Worm (Caenorhabditis elegans) whole organism, late embryonic: Measurements from ENCODE around the gene garr-1.

Experiments
- C38D4.7 ChIP-seq: fragments of 200-800 bp; sonication (Bioruptor generic); optimal IDR thresholded peaks from 2 replicates; lab custom pipeline; 2018; ENCODE audit warnings: mild to moderate bottlenecking, missing genetic modification characterization, moderate library complexity, missing compliant biosample characterization
- F13H6.1 ChIP-seq: sonication (generic microtip); optimal IDR thresholded peaks from 2 replicates; lab custom pipeline; 2016; ENCODE audit warnings: missing genetic modification characterization, missing compliant biosample characterization
- Y22D7AL.16 ChIP-seq: sonication (generic microtip); optimal IDR thresholded peaks from 2 replicates; lab custom pipeline; 2016; ENCODE audit warnings: missing genetic modification characterization, missing compliant biosample characterization
- ceh-14 ChIP-seq: sonication (generic microtip); optimal IDR thresholded peaks from 2 replicates; lab custom pipeline; 2016; ENCODE audit warnings: missing genotype, missing genetic modification characterization, missing compliant biosample characterization
- ceh-18 ChIP-seq: sonication (generic microtip); optimal IDR thresholded peaks from 2 replicates; lab custom pipeline; 2016; ENCODE audit warnings: missing genetic modification characterization, missing compliant biosample characterization
- ceh-19 ChIP-seq: fragments of 200-800 bp; sonication (Bioruptor generic); optimal IDR thresholded peaks from 2 replicates; lab custom pipeline; 2018; ENCODE audit warnings: mild to moderate bottlenecking, missing genetic modification characterization, missing compliant biosample characterization
- ceh-2 ChIP-seq: sonication (generic microtip); optimal IDR thresholded peaks from 2 replicates; lab custom pipeline; 2016; ENCODE audit warnings: missing genotype, missing genetic modification characterization, missing compliant biosample characterization
- ceh-22 ChIP-seq: sonication (generic microtip); optimal IDR thresholded peaks from 2 replicates; lab custom pipeline; 2017; ENCODE audit warnings: missing biosample characterization, missing genetic modification characterization
- ceh-24 ChIP-seq: sonication (generic microtip); optimal IDR thresholded peaks from 2 replicates; lab custom pipeline; 2016; ENCODE audit warnings: mild to moderate bottlenecking, missing genetic modification characterization, missing compliant biosample characterization
- ceh-31 ChIP-seq: sonication (generic microtip); optimal IDR thresholded peaks from 2 replicates; lab custom pipeline; 2016; ENCODE audit warnings: missing genetic modification characterization, missing compliant biosample characterization
- ceh-34 ChIP-seq: sonication (generic microtip); optimal IDR thresholded peaks from 2 replicates; lab custom pipeline; 2016; ENCODE audit warnings: mild to moderate bottlenecking, missing genetic modification characterization, missing compliant biosample characterization
- ceh-45 ChIP-seq: fragments of 200-800 bp; sonication (Bioruptor generic); IDR thresholded peaks from 2 replicates; pipeline ENCODE4 v1.3.6; 2022; ENCODE audit warnings: missing genetic modification reagents, missing genetic modification characterization, missing compliant biosample characterization
- ceh-48 ChIP-seq: sonication (generic microtip); optimal IDR thresholded peaks from 2 replicates; lab custom pipeline; 2016; ENCODE audit warnings: missing genetic modification characterization, inconsistent platforms, missing compliant biosample characterization
- ceh-6 ChIP-seq: fragments of 200-800 bp; sonication (Bioruptor generic); optimal IDR thresholded peaks from 2 replicates; lab custom pipeline; 2018; ENCODE audit warnings: mild to moderate bottlenecking, missing genetic modification characterization, missing compliant biosample characterization
- ceh-9 ChIP-seq: sonication (generic microtip); optimal IDR thresholded peaks from 2 replicates; lab custom pipeline; 2016; ENCODE audit warnings: mild to moderate bottlenecking, missing genetic modification characterization, inconsistent platforms, missing compliant biosample characterization
- che-1 ChIP-seq: sonication (generic microtip); optimal IDR thresholded peaks from 2 replicates; lab custom pipeline; 2016; ENCODE audit warnings: mild to moderate bottlenecking, missing genetic modification characterization, missing compliant biosample characterization
- dmd-4 ChIP-seq: sonication (generic microtip); optimal IDR thresholded peaks from 2 replicates; lab custom pipeline; 2016; ENCODE audit warnings: borderline replicate concordance, missing genetic modification characterization, missing compliant biosample characterization
- dve-1 ChIP-seq: sonication (generic microtip); optimal IDR thresholded peaks from 2 replicates; lab custom pipeline; 2017; ENCODE audit warnings: antibody characterized with exemption, mild to moderate bottlenecking, missing genetic modification characterization, missing compliant biosample characterization
- elt-2 ChIP-seq: sonication (generic microtip); optimal IDR thresholded peaks from 2 replicates; lab custom pipeline; 2016; ENCODE audit warnings: missing genetic modification reagents, missing genetic modification characterization, missing compliant biosample characterization
- elt-4 ChIP-seq: sonication (generic microtip); optimal IDR thresholded peaks from 2 replicates; lab custom pipeline; 2016; ENCODE audit warnings: missing genetic modification characterization, missing compliant biosample characterization
- ets-4 ChIP-seq: sonication (generic microtip); optimal IDR thresholded peaks from 2 replicates; lab custom pipeline; 2016; ENCODE audit warnings: missing genetic modification characterization, missing compliant biosample characterization
- eyg-1 ChIP-seq: sonication (generic microtip); optimal IDR thresholded peaks from 2 replicates; lab custom pipeline; 2016; ENCODE audit warnings: missing genotype, missing genetic modification characterization, missing compliant biosample characterization
- fax-1 ChIP-seq: sonication (generic microtip); optimal IDR thresholded peaks from 2 replicates; lab custom pipeline; 2016; ENCODE audit warnings: missing genotype, missing genetic modification characterization, missing compliant biosample characterization
- gmeb-2 ChIP-seq: sonication (generic microtip); optimal IDR thresholded peaks from 2 replicates; lab custom pipeline; 2016; ENCODE audit warnings: missing genetic modification characterization, inconsistent platforms, missing compliant biosample characterization
- hlh-15 ChIP-seq: sonication (generic microtip); optimal IDR thresholded peaks from 2 replicates; lab custom pipeline; 2016; ENCODE audit warnings: missing genetic modification characterization, missing compliant biosample characterization
- hlh-30 ChIP-seq: sonication (generic microtip); optimal IDR thresholded peaks from 2 replicates; lab custom pipeline; 2017; ENCODE audit warnings: antibody characterized with exemption, missing genetic modification characterization, missing compliant biosample characterization; ENCODE audit not compliant: insufficient read depth
- hlh-6 ChIP-seq: sonication (generic microtip); optimal IDR thresholded peaks from 2 replicates; lab custom pipeline; 2016; ENCODE audit warnings: missing genotype, missing genetic modification characterization, missing compliant biosample characterization
- lin-11 ChIP-seq: fragments of 200-800 bp; sonication (Bioruptor generic); optimal IDR thresholded peaks from 2 replicates; lab custom pipeline; 2018; ENCODE audit warnings: mild to moderate bottlenecking, missing genetic modification characterization, missing compliant biosample characterization
- madf-2 ChIP-seq: sonication (generic microtip); optimal IDR thresholded peaks from 2 replicates; lab custom pipeline; 2017; ENCODE audit warnings: missing genetic modification characterization, missing compliant biosample characterization
- mec-3 ChIP-seq: sonication (generic microtip); optimal IDR thresholded peaks from 2 replicates; lab custom pipeline; 2016; ENCODE audit warnings: borderline replicate concordance, missing genetic modification characterization, missing compliant biosample characterization
- nfya-1 ChIP-seq: sonication (generic microtip); optimal IDR thresholded peaks from 2 replicates; lab custom pipeline; 2017; ENCODE audit warnings: missing genetic modification characterization, mild to moderate bottlenecking, missing compliant biosample characterization, antibody characterized with exemption, moderate library complexity
- nhr-11 ChIP-seq: fragments of 150-350 bp; optimal IDR thresholded peaks from 2 replicates; lab custom pipeline; 2014; ENCODE audit warnings: missing biosample characterization, missing genetic modification characterization
- odd-2 ChIP-seq: sonication (generic microtip); optimal IDR thresholded peaks from 2 replicates; lab custom pipeline; 2017; ENCODE audit warnings: antibody characterized with exemption, mild to moderate bottlenecking, missing genetic modification characterization, missing compliant biosample characterization
- pag-3 ChIP-seq: sonication (generic microtip); optimal IDR thresholded peaks from 2 replicates; lab custom pipeline; 2016; ENCODE audit warnings: missing compliant biosample characterization, missing genetic modification characterization, borderline replicate concordance
- pat-9 ChIP-seq: fragments of 200-800 bp; sonication (Bioruptor generic); optimal IDR thresholded peaks from 2 replicates; lab custom pipeline; 2018; ENCODE audit warnings: mild to moderate bottlenecking, missing genetic modification characterization, moderate library complexity, missing compliant biosample characterization
- pax-1 ChIP-seq: fragments of 150-350 bp; optimal IDR thresholded peaks from 2 replicates; lab custom pipeline; 2014; ENCODE audit warnings: missing biosample characterization, missing genetic modification characterization
- pha-2 ChIP-seq: sonication (generic microtip); optimal IDR thresholded peaks from 2 replicates; lab custom pipeline; 2017; ENCODE audit warnings: mild to moderate bottlenecking, missing genetic modification characterization, missing compliant biosample characterization
- pha-4 ChIP-seq: fragments of 150-350 bp; optimal IDR thresholded peaks from 2 replicates; lab custom pipeline; 2018; ENCODE audit warnings: missing biosample characterization, missing genetic modification reagents, missing genetic modification characterization
- ref-2 ChIP-seq: sonication (generic microtip); optimal IDR thresholded peaks from 2 replicates; lab custom pipeline; 2016; ENCODE audit warnings: missing genetic modification characterization, missing compliant biosample characterization
- rnt-1 ChIP-seq: sonication (generic microtip); optimal IDR thresholded peaks from 2 replicates; lab custom pipeline; 2016; ENCODE audit warnings: missing genetic modification characterization, missing compliant biosample characterization
- sdc-2 ChIP-seq: sonication (generic microtip); optimal IDR thresholded peaks from 2 replicates; lab custom pipeline; 2016; ENCODE audit warnings: missing genotype, missing genetic modification characterization, missing compliant biosample characterization
- sox-4 ChIP-seq: sonication (generic microtip); optimal IDR thresholded peaks from 2 replicates; lab custom pipeline; 2017; ENCODE audit warnings: mild to moderate bottlenecking, missing genetic modification characterization, inconsistent platforms, missing compliant biosample characterization
- tbx-2 ChIP-seq: sonication (generic microtip); optimal IDR thresholded peaks from 2 replicates; lab custom pipeline; 2016; ENCODE audit warnings: missing genetic modification characterization, missing compliant biosample characterization
- tbx-7 ChIP-seq: sonication (generic microtip); optimal IDR thresholded peaks from 2 replicates; lab custom pipeline; 2016; ENCODE audit warnings: missing genotype, missing genetic modification characterization, missing compliant biosample characterization
- ttx-3 ChIP-seq: sonication (generic microtip); optimal IDR thresholded peaks from 2 replicates; lab custom pipeline; 2016; ENCODE audit warnings: missing genetic modification reagents, missing genetic modification characterization, missing compliant biosample characterization
- unc-42 ChIP-seq: sonication (generic microtip); optimal IDR thresholded peaks from 2 replicates; lab custom pipeline; 2016; ENCODE audit warnings: missing genotype, missing genetic modification characterization, missing compliant biosample characterization
- unc-55 ChIP-seq: sonication (generic microtip); optimal IDR thresholded peaks from 2 replicates; lab custom pipeline; 2017; ENCODE audit warnings: missing biosample characterization, missing genetic modification reagents, missing genetic modification characterization
- unc-86 ChIP-seq: sonication (generic microtip); optimal IDR thresholded peaks from 2 replicates; lab custom pipeline; 2016; ENCODE audit warnings: missing genetic modification characterization, missing compliant biosample characterization
- ztf-16 ChIP-seq: sonication (generic microtip); optimal IDR thresholded peaks from 2 replicates; lab custom pipeline; 2017; ENCODE audit warnings: missing genetic modification characterization, missing compliant biosample characterization

The garr-1 gene

ce11 chrIV:428869-429268 is 2.9 kb downstream of the garr-1 start, which contains the start of gene Y66H1A.5:
Y66H1A.5 (minus strand) TSS chrIV:429133.
- TF ChIP-seq ztf-16 (tag; lab: Kevin White, UChicago) (no peak), dve-1 (tag; lab: Kevin White, UChicago) (no peak), mec-3 (tag; lab: Kevin White, UChicago) (no peak), tbx-7 (tag; lab: Kevin White, UChicago) (no peak), ceh-2 (tag; lab: Kevin White, UChicago) (no peak), ceh-9 (no peak), ttx-3 (no peak), hlh-15 (tag; lab: Kevin White, UChicago) (no peak), ref-2 (no peak), pha-2 (tag; lab: Kevin White, UChicago) (no peak), pag-3 (tag; lab: Kevin White, UChicago) (no peak), elt-4 (no peak), pha-4 (no peak), nfya-1 (tag; lab: Kevin White, UChicago) (no peak), madf-2 (no peak)
- TF ChIP-seq, all 69 proteins: peak for 0

- TF ChIP-seq sox-4 = no peak
- TF ChIP-seq pat-9 = no peak
- no peak for TF ChIP-seq elt-2 (tag; lab: Kevin White, UChicago)
- TF ChIP-seq ceh-48 (tag; lab: Kevin White, UChicago) = no peak
- TF ChIP-seq Y22D7AL.16 = no peak
- no peak for TF ChIP-seq odd-2
- TF ChIP-seq eyg-1 (tag; lab: Kevin White, UChicago) = no peak
- TF ChIP-seq ceh-34 = no peak
- no peak for TF ChIP-seq che-1
- TF ChIP-seq ceh-22 (tag; lab: Kevin White, UChicago) = no peak
- TF ChIP-seq rnt-1 (tag; lab: Kevin White, UChicago) = no peak
- no peak for TF ChIP-seq tbx-2
- no peak for TF ChIP-seq sdc-2
- TF ChIP-seq F13H6.1 (tag; lab: Kevin White, UChicago) = no peak
- TF ChIP-seq gmeb-2 = no peak
- TF ChIP-seq ceh-6 (GFP tag; lab: Kevin White, UChicago) = no peak
- TF ChIP-seq hlh-30 (tag; lab: Kevin White, UChicago) = no peak
- no peak for TF ChIP-seq nhr-11
Measured at ce11 chrIV:438384-438783, 12.4 kb downstream of the garr-1 start.

ce11 chrIV:440509-440908 is 14.5 kb downstream of the garr-1 start, which contains the start of gene hum-8:
hum-8 (minus strand) TSS chrIV:440554.
- TF ChIP-seq elt-2 (tag; lab: Kevin White, UChicago) = peak; percentile 56
- no peak for TF ChIP-seq ceh-34

ce11 chrIV:443622-444021 is 17.7 kb downstream of the garr-1 start, which contains the start of gene mrpl-55:
mrpl-55 (plus strand) TSS chrIV:443985.
- TF ChIP-seq ceh-31 = peak; percentile 71
- peak; percentile 58 for TF ChIP-seq dve-1 (tag; lab: Kevin White, UChicago)
- peak; percentile 23 for TF ChIP-seq ceh-14
- TF ChIP-seq ceh-45 (GFP tag; lab: Robert Waterston, UW) = no peak
- no peak for TF ChIP-seq ceh-24 (tag; lab: Kevin White, UChicago)
- no peak for TF ChIP-seq lin-11
- TF ChIP-seq C38D4.7 = no peak
- no peak for TF ChIP-seq hlh-6 (tag; lab: Kevin White, UChicago)
- TF ChIP-seq unc-42 (tag; lab: Kevin White, UChicago) = peak; percentile 71
- TF ChIP-seq tbx-2 = peak; percentile 68
- peak; percentile 52 for TF ChIP-seq ceh-18 (tag; lab: Kevin White, UChicago)
- TF ChIP-seq ceh-19 (GFP tag; lab: Kevin White, UChicago) = no peak
- peak; percentile 42 for TF ChIP-seq unc-86 (tag; lab: Kevin White, UChicago)
- TF ChIP-seq unc-55 (GFP tag; lab: Kevin White, UChicago) = peak; percentile 32
- TF ChIP-seq ets-4 = peak; percentile 17
- TF ChIP-seq ceh-48 (tag; lab: Kevin White, UChicago) = peak; percentile 75
- no peak for TF ChIP-seq eyg-1 (tag; lab: Kevin White, UChicago)
- no peak for TF ChIP-seq ceh-22 (tag; lab: Kevin White, UChicago)
- peak; percentile 28 for TF ChIP-seq ceh-2 (tag; lab: Kevin White, UChicago)
- TF ChIP-seq fax-1 (tag; lab: Kevin White, UChicago) = no peak
- TF ChIP-seq pax-1 (tag; lab: Kevin White, UChicago) = peak; percentile 31
- no peak for TF ChIP-seq rnt-1 (tag; lab: Kevin White, UChicago)
- TF ChIP-seq ref-2 = peak; percentile 31
- TF ChIP-seq dmd-4 (tag; lab: Kevin White, UChicago) = no peak
- TF ChIP-seq nfya-1 (tag; lab: Kevin White, UChicago) = peak; percentile 49
